Worm (Caenorhabditis elegans) whole organism, young adult: ENCODE measurements around the gene idpp-9.

ENCODE experiments used
- F37B4.10 ChIP-seq: fragments of 200-800 bp; sonication (Bioruptor generic); IDR thresholded peaks from 2 replicates; pipeline ENCODE4 v1.3.6; 2022; ENCODE audit warnings: missing genetic modification characterization, missing compliant biosample characterization
- F49E8.2 ChIP-seq: sonication (generic microtip); optimal IDR thresholded peaks from 3 replicates; lab custom pipeline; 2017; ENCODE audit warnings: missing genetic modification characterization, mild to moderate bottlenecking, missing compliant biosample characterization, antibody characterized with exemption, moderate library complexity; ENCODE audit not compliant: insufficient read depth
- F57A8.1 ChIP-seq: fragments of 200-800 bp; sonication (Bioruptor generic); optimal IDR thresholded peaks from 2 replicates; lab custom pipeline; 2018; ENCODE audit warnings: mild to moderate bottlenecking, missing genetic modification characterization, moderate library complexity, missing compliant biosample characterization
- K12H6.12 ChIP-seq: fragments of 200-800 bp; sonication (Bioruptor generic); optimal IDR thresholded peaks from 2 replicates; lab custom pipeline; 2018; ENCODE audit warnings: mild to moderate bottlenecking, missing genetic modification characterization, missing compliant biosample characterization
- Y79H2A.3 ChIP-seq: fragments of 200-800 bp; sonication (Bioruptor generic); conservative IDR thresholded peaks from 2 replicates; pipeline ENCODE4 v1.3.6; 2022; ENCODE audit warnings: missing genetic modification reagents, missing genetic modification characterization, missing compliant biosample characterization
- atf-7 ChIP-seq: sonication (generic microtip); optimal IDR thresholded peaks from 2 replicates; lab custom pipeline; 2017; ENCODE audit warnings: mild to moderate bottlenecking, missing genetic modification characterization, missing compliant biosample characterization
- bed-2 ChIP-seq: fragments of 200-800 bp; sonication (Bioruptor generic); IDR thresholded peaks from 2 replicates; pipeline ENCODE4 v1.3.6; 2022; ENCODE audit warnings: missing genetic modification reagents, missing genetic modification characterization, missing compliant biosample characterization
- ceh-27 ChIP-seq: fragments of 200-800 bp; sonication (Bioruptor generic); optimal IDR thresholded peaks from 2 replicates; lab custom pipeline; 2018; ENCODE audit warnings: mild to moderate bottlenecking, missing genetic modification characterization, moderate library complexity, missing compliant biosample characterization
- ceh-79 ChIP-seq: sonication (generic microtip); optimal IDR thresholded peaks from 2 replicates; lab custom pipeline; 2017; ENCODE audit warnings: mild to moderate bottlenecking, missing genetic modification characterization, missing compliant biosample characterization
- die-1 ChIP-seq: sonication (generic microtip); optimal IDR thresholded peaks from 2 replicates; lab custom pipeline; 2016; ENCODE audit warnings: missing genotype, mild to moderate bottlenecking, missing genetic modification characterization, missing compliant biosample characterization
- dpff-1 ChIP-seq: sonication (generic microtip); optimal IDR thresholded peaks from 2 replicates; lab custom pipeline; 2017; ENCODE audit warnings: mild to moderate bottlenecking, missing genetic modification characterization, missing compliant biosample characterization
- dpl-1 ChIP-seq: fragments of 150-350 bp; optimal IDR thresholded peaks from 2 replicates; lab custom pipeline; 2014; ENCODE audit warnings: missing biosample characterization, missing genetic modification reagents, missing genetic modification characterization
- efl-1 ChIP-seq: fragments of 150-350 bp; optimal IDR thresholded peaks from 2 replicates; lab custom pipeline; 2014; ENCODE audit warnings: missing biosample characterization, missing genetic modification reagents, missing genetic modification characterization
- egrh-3 ChIP-seq: fragments of 200-800 bp; sonication (Bioruptor generic); IDR thresholded peaks from 2 replicates; pipeline ENCODE4 v1.3.6; 2022; ENCODE audit warnings: missing genetic modification reagents, missing genetic modification characterization, missing compliant biosample characterization
- let-607 ChIP-seq, 2 experiments: fragments of 200-800 bp in 1 of 2; sonication (Bioruptor generic) in 1 of 2; sonication (generic microtip) in 1 of 2; optimal IDR thresholded peaks; 2 replicates each; lab custom pipeline; 2016 to 2018; ENCODE audit warnings: mild to moderate bottlenecking in 2 of 2, missing compliant biosample characterization in 2 of 2, missing genetic modification characterization in 2 of 2, moderate library complexity in 2 of 2, missing genotype in 1 of 2
- lin-35 ChIP-seq, 3 experiments: fragments of 150-350 bp in 2 of 3; sonication (generic microtip) in 1 of 3; optimal IDR thresholded peaks; 2 replicates each; lab custom pipeline; 2014 to 2018; ENCODE audit warnings: missing biosample characterization in 3 of 3, missing genetic modification characterization in 3 of 3, missing genetic modification reagents in 3 of 3
- lin-40 ChIP-seq: sonication (generic microtip); optimal IDR thresholded peaks from 2 replicates; lab custom pipeline; 2016; ENCODE audit warnings: missing genetic modification characterization, mild to moderate bottlenecking, missing compliant biosample characterization, missing genotype, missing genetic modification reagents
- lir-1 ChIP-seq: fragments of 200-800 bp; sonication (Bioruptor generic); conservative IDR thresholded peaks from 2 replicates; pipeline ENCODE4 v1.3.6; 2022; ENCODE audit warnings: missing genetic modification reagents, missing genetic modification characterization, missing compliant biosample characterization
- lsl-1 ChIP-seq: fragments of 200-800 bp; sonication (Bioruptor generic); optimal IDR thresholded peaks from 2 replicates; lab custom pipeline; 2018; ENCODE audit warnings: mild to moderate bottlenecking, missing genetic modification characterization, moderate library complexity, missing compliant biosample characterization
- lsy-27 ChIP-seq: sonication (generic microtip); optimal IDR thresholded peaks from 2 replicates; lab custom pipeline; 2017; ENCODE audit warnings: missing genetic modification characterization, mild to moderate bottlenecking, missing compliant biosample characterization, antibody characterized with exemption, missing genotype, borderline replicate concordance; ENCODE audit not compliant: insufficient read depth
- madf-3 ChIP-seq: fragments of 200-800 bp; sonication (Bioruptor generic); IDR thresholded peaks from 2 replicates; pipeline ENCODE4 v1.3.6; 2022; ENCODE audit warnings: missing genetic modification reagents, missing genetic modification characterization, missing compliant biosample characterization
- mxl-1 ChIP-seq: sonication (generic microtip); optimal IDR thresholded peaks from 2 replicates; lab custom pipeline; 2016; ENCODE audit warnings: missing genetic modification characterization, missing compliant biosample characterization
- nfya-2 ChIP-seq: fragments of 200-800 bp; sonication (Bioruptor generic); IDR thresholded peaks from 2 replicates; pipeline ENCODE4 v1.3.6; 2022; ENCODE audit warnings: missing genetic modification reagents, missing genetic modification characterization, missing compliant biosample characterization
- nhr-80 ChIP-seq: sonication (generic microtip); optimal IDR thresholded peaks from 2 replicates; lab custom pipeline; 2016; ENCODE audit warnings: missing genetic modification characterization, missing compliant biosample characterization
- nhr-90 ChIP-seq: sonication (generic microtip); optimal IDR thresholded peaks from 2 replicates; lab custom pipeline; 2016; ENCODE audit warnings: missing genotype, mild to moderate bottlenecking, missing genetic modification characterization, missing compliant biosample characterization
- pha-4 ChIP-seq: fragments of 150-350 bp; sonication (generic microtip); optimal IDR thresholded peaks from 2 replicates; lab custom pipeline; 2014; ENCODE audit warnings: missing biosample characterization, missing genetic modification reagents, missing genetic modification characterization
- rpc-1 ChIP-seq, 2 experiments: fragments of 150-350 bp in 1 of 2; sonication (generic microtip) in 1 of 2; optimal IDR thresholded peaks; 2 replicates each; lab custom pipeline; 2014 to 2018; ENCODE audit warnings: missing biosample characterization in 1 of 2, missing genetic modification characterization in 1 of 2, missing genetic modification reagents in 1 of 2, missing genotype in 1 of 2
- sdz-38 ChIP-seq: sonication (generic microtip); optimal IDR thresholded peaks from 2 replicates; lab custom pipeline; 2016; ENCODE audit warnings: missing genotype, missing genetic modification characterization, missing compliant biosample characterization
- sea-2 ChIP-seq: fragments of 200-800 bp; sonication (Bioruptor generic); IDR thresholded peaks from 2 replicates; pipeline ENCODE4 v1.3.6; 2022; ENCODE audit warnings: missing genetic modification characterization, missing compliant biosample characterization
- tlf-1 ChIP-seq: fragments of 200-800 bp; sonication (Bioruptor generic); optimal IDR thresholded peaks from 2 replicates; lab custom pipeline; 2018; ENCODE audit warnings: mild to moderate bottlenecking, missing genetic modification characterization, missing compliant biosample characterization
- zfh-2 ChIP-seq: fragments of 200-800 bp; sonication (Bioruptor generic); conservative IDR thresholded peaks from 2 replicates; pipeline ENCODE4 v1.3.6; 2022; ENCODE audit warnings: missing genetic modification reagents, missing genetic modification characterization, missing compliant biosample characterization
- ztf-3 ChIP-seq: fragments of 200-800 bp; sonication (Bioruptor generic); optimal IDR thresholded peaks from 2 replicates; lab custom pipeline; 2018; ENCODE audit warnings: mild to moderate bottlenecking, missing genetic modification characterization, missing compliant biosample characterization
- ztf-6 ChIP-seq: fragments of 200-800 bp; sonication (Bioruptor generic); IDR thresholded peaks from 2 replicates; pipeline ENCODE4 v1.3.6; 2022; ENCODE audit warnings: missing genetic modification reagents, missing genetic modification characterization, missing compliant biosample characterization

idpp-9 gene

ce11 chrX:3900715-3901114 lies 14.9 kb downstream of the idpp-9 start:
- TF ChIP-seq mxl-1 (no peak), zfh-2 (GFP tag; lab: Robert Waterston, UW) (peak; percentile 94), K12H6.12 (tag; lab: Kevin White, UChicago) (peak; percentile 9), egrh-3 (GFP tag; lab: Robert Waterston, UW) (0 out of 2 replicates have a peak, but pooled peaks have one; percentile 62)
- TF ChIP-seq, all 124 proteins: peak for 3

- TF ChIP-seq ceh-27 (GFP tag; lab: Kevin White, UChicago) (no peak), ztf-3 (no peak), lsy-27 (tag; lab: Kevin White, UChicago) (no peak), pha-4 (tag; lab: Kevin White, UChicago) (no peak), rpc-1 (optimal IDR thresholded peaks at IDR 0.05; lab: Kevin White, UChicago) (no peak), rpc-1 (tag; optimal IDR thresholded peaks at IDR 0.05; lab: Kevin White, UChicago) (no peak)
Observed at ce11 chrX:3898255-3899177, 17.1 kb downstream of the idpp-9 start.

- TF ChIP-seq F49E8.2 (no peak), lsl-1 (GFP tag; lab: Kevin White, UChicago) (no peak), K12H6.12 (tag; lab: Kevin White, UChicago) (no peak), lin-40 (no peak), ztf-6 (no peak), atf-7 (no peak)
Observed at ce11 chrX:3895577-3895976, 20.1 kb downstream of the idpp-9 start, which contains the start of gene F47F2.3. F47F2.3 (minus strand) TSS chrX:3895677.

- TF ChIP-seq lir-1 (GFP tag; lab: Robert Waterston, UW): 0 out of 2 replicates have a peak, but pooled peaks have one; percentile 35
- TF ChIP-seq egrh-3 (GFP tag; lab: Robert Waterston, UW): peak; percentile 50; the same call in 1 of the 2 replicates
- TF ChIP-seq zfh-2 (GFP tag; lab: Robert Waterston, UW): peak; percentile 87
- no peak for TF ChIP-seq lsy-27 (tag; lab: Kevin White, UChicago)
Observed at ce11 chrX:3887595-3887994, 28.1 kb downstream of the idpp-9 start.

ce11 chrX:3878233-3878632 lies 37.4 kb downstream of the idpp-9 start, which contains the start of gene F47F2.1:
F47F2.1 (plus strand) TSS chrX:3878533.
- TF ChIP-seq ceh-79 (tag; lab: Kevin White, UChicago) (no peak), dpl-1 (GFP tag; lab: Kevin White, UChicago) (no peak), mxl-1 (no peak), nhr-90 (tag; lab: Kevin White, UChicago) (no peak), let-607 (tag; optimal IDR thresholded peaks at IDR 0.05; lab: Kevin White, UChicago) (no peak), bed-2 (GFP tag; lab: Robert Waterston, UW) (no peak), nhr-80 (tag; lab: Kevin White, UChicago) (no peak), madf-3 (GFP tag; lab: Robert Waterston, UW) (no peak), dpff-1 (tag; lab: Kevin White, UChicago) (no peak), sdz-38 (no peak), F57A8.1 (GFP tag; lab: Kevin White, UChicago) (no peak), efl-1 (no peak), lin-40 (no peak)

- TF ChIP-seq sea-2 (GFP tag; lab: Robert Waterston, UW): no peak
- TF ChIP-seq die-1 (tag; lab: Kevin White, UChicago): no peak
- TF ChIP-seq lin-40: no peak
- TF ChIP-seq tlf-1: no peak
- no peak for TF ChIP-seq lin-35 (GFP tag; optimal IDR thresholded peaks at IDR 0.05; lab: Kevin White, UChicago)
- no peak for TF ChIP-seq Y79H2A.3
- TF ChIP-seq mxl-1: no peak
- no peak for TF ChIP-seq F37B4.10
- TF ChIP-seq efl-1: no peak
- TF ChIP-seq nfya-2 (GFP tag; lab: Robert Waterston, UW): no peak
Observed at ce11 chrX:3875714-3876113, 39.9 kb downstream of the idpp-9 start.
